Worm (Caenorhabditis elegans): ENCODE data around the gene asp-13.

The asp-13 gene

ce11 chrV:8631277-8631765, 11.7 kb downstream of the asp-13 start, which contains the start of gene atg-18 (continued):
- TF ChIP-seq F33H1.4 (GFP tag; IDR thresholded peaks at IDR 0.05) (no peak), lsy-27 (tag; optimal IDR thresholded peaks at IDR 0.05; ENCODE audit: borderline replicate concordance, insufficient read depth) (no peak), efl-1 (GFP tag; optimal IDR thresholded peaks at IDR 0.05) (no peak), hmg-1.2 (GFP tag; IDR thresholded peaks at IDR 0.05) (peak; percentile 31; the same call in 1 of the 2 replicates), ztf-3 (GFP tag; optimal IDR thresholded peaks at IDR 0.05) (no peak), aptf-2 (GFP tag; conservative IDR thresholded peaks at IDR 0.05) (no peak), Y56A3A.18 (GFP tag; IDR thresholded peaks at IDR 0.05) (peak; percentile 41; the same call in 1 of the 2 replicates)

ce11 chrV:8629029-8629428, 14.0 kb downstream of the asp-13 start, which contains the start of gene F41E6.12:
Gene F41E6.12 (minus strand): TSS chrV:8629129.
- TF ChIP-seq ama-1 (optimal IDR thresholded peaks at IDR 0.05) (peak; percentile 69), ama-1 (GFP tag; optimal IDR thresholded peaks at IDR 0.05) (no peak), tlf-1 (GFP tag; optimal IDR thresholded peaks at IDR 0.05) (peak; percentile 47), rcor-1 (GFP tag; IDR thresholded peaks at IDR 0.05) (0 out of 2 replicates have a peak, but pooled peaks have one; percentile 15), F33H1.4 (GFP tag; IDR thresholded peaks at IDR 0.05) (0 out of 2 replicates have a peak, but pooled peaks have one; percentile 3), attf-3 (GFP tag; conservative IDR thresholded peaks at IDR 0.05) (no peak), Y53G8AR.9 (GFP tag; conservative IDR thresholded peaks at IDR 0.05) (peak; percentile 41; the same call in 1 of the 2 replicates), F55B11.4 (tag; optimal IDR thresholded peaks at IDR 0.05; ENCODE audit: borderline replicate concordance, insufficient read depth) (no peak)

ce11 chrV:8627580-8627979, 15.4 kb downstream of the asp-13 start:
- TF ChIP-seq xnd-1 (tag; optimal IDR thresholded peaks at IDR 0.05) (no peak), F55B11.4 (tag; optimal IDR thresholded peaks at IDR 0.05; ENCODE audit: borderline replicate concordance, insufficient read depth) (no peak), B0035.1 (tag; optimal IDR thresholded peaks at IDR 0.05) (no peak), unc-62 (GFP tag; optimal IDR thresholded peaks at IDR 0.05) (no peak), dox-1 (GFP tag; IDR thresholded peaks at IDR 0.05) (no peak), nfya-2 (GFP tag; IDR thresholded peaks at IDR 0.05) (no peak), lin-26 (GFP tag; IDR thresholded peaks at IDR 0.05) (no peak), F49E8.2 (tag; optimal IDR thresholded peaks at IDR 0.05; ENCODE audit: insufficient read depth) (no peak), dpl-1 (GFP tag; optimal IDR thresholded peaks at IDR 0.05) (no peak), ztf-3 (GFP tag; optimal IDR thresholded peaks at IDR 0.05) (no peak), Y56A3A.18 (GFP tag; IDR thresholded peaks at IDR 0.05) (no peak), bed-2 (GFP tag; IDR thresholded peaks at IDR 0.05) (no peak), nhr-179 (tag; optimal IDR thresholded peaks at IDR 0.05) (no peak), tbp1 (GFP tag; optimal IDR thresholded peaks at IDR 0.05) (no peak), dpff-1 (tag; optimal IDR thresholded peaks at IDR 0.05) (no peak), atf-7 (tag; optimal IDR thresholded peaks at IDR 0.05) (no peak), somi-1 (GFP tag; optimal IDR thresholded peaks at IDR 0.05) (no peak), lin-35 (GFP tag; optimal IDR thresholded peaks at IDR 0.05) (no peak)

ce11 chrV:8626406-8626805, 16.6 kb downstream of the asp-13 start:
- TF ChIP-seq snpc-1.1 (tag; optimal IDR thresholded peaks at IDR 0.05; ENCODE audit: insufficient read depth) (no peak), F39B2.1 (GFP tag; IDR thresholded peaks at IDR 0.05) (no peak), ama-1 (optimal IDR thresholded peaks at IDR 0.05) (no peak), ama-1 (GFP tag; optimal IDR thresholded peaks at IDR 0.05) (no peak), tbx-9 (tag; optimal IDR thresholded peaks at IDR 0.05; ENCODE audit: borderline replicate concordance) (no peak), lsy-27 (tag; optimal IDR thresholded peaks at IDR 0.05; ENCODE audit: borderline replicate concordance, insufficient read depth) (no peak), lin-54 (GFP tag; optimal IDR thresholded peaks at IDR 0.05) (no peak), hmg-20 (GFP tag; IDR thresholded peaks at IDR 0.05) (no peak), aptf-3 (GFP tag; IDR thresholded peaks at IDR 0.05) (no peak), somi-1 (GFP tag; optimal IDR thresholded peaks at IDR 0.05) (no peak)

Data from whole organism, young adult.